Worm (Caenorhabditis elegans): ENCODE data around the gene T19C4.24.

Gene T19C4.24

ce11 chrV:11156589-11156988 lies 9.8 kb upstream of the T19C4.24 start:
- TF ChIP-seq sox-2 (GFP tag; IDR thresholded peaks at IDR 0.05) = no peak

- TF ChIP-seq unc-42 (tag; optimal IDR thresholded peaks at IDR 0.05) (no peak), sox-2 (GFP tag; IDR thresholded peaks at IDR 0.05) (no peak), madf-2 (tag; optimal IDR thresholded peaks at IDR 0.05) (no peak), elt-4 (tag; optimal IDR thresholded peaks at IDR 0.05) (no peak), F13H6.1 (tag; optimal IDR thresholded peaks at IDR 0.05) (no peak)
Measured at ce11 chrV:11155553-11155952, 8.7 kb upstream of the T19C4.24 start, which contains the start of gene srg-38. TSS of gene srg-38 (minus strand) at chrV:11155653.

- TF ChIP-seq ceh-9 (tag; optimal IDR thresholded peaks at IDR 0.05) = no peak
- no peak for TF ChIP-seq ztf-16 (tag; optimal IDR thresholded peaks at IDR 0.05)
- TF ChIP-seq sox-4 (tag; optimal IDR thresholded peaks at IDR 0.05) = no peak
- no peak for TF ChIP-seq ceh-30 (tag; optimal IDR thresholded peaks at IDR 0.05)
- no peak for TF ChIP-seq sdc-2 (tag; optimal IDR thresholded peaks at IDR 0.05)
- no peak for TF ChIP-seq hlh-30 (tag; optimal IDR thresholded peaks at IDR 0.05; ENCODE audit: insufficient read depth)
Measured at ce11 chrV:11152333-11152732, 5.5 kb upstream of the T19C4.24 start, which contains the start of gene srg-39. TSS of gene srg-39 (minus strand) at chrV:11152433.

ce11 chrV:11149405-11149804 lies 2.6 kb upstream of the T19C4.24 start, which contains the start of gene T19C4.1:
TSS of gene T19C4.1 (plus strand) at chrV:11149705.
- TF ChIP-seq madf-2 (tag; optimal IDR thresholded peaks at IDR 0.05) (no peak), sdc-2 (tag; optimal IDR thresholded peaks at IDR 0.05) (no peak), K02D7.2 (tag; optimal IDR thresholded peaks at IDR 0.05) (no peak), ceh-9 (tag; optimal IDR thresholded peaks at IDR 0.05) (no peak), Y22D7AL.16 (tag; optimal IDR thresholded peaks at IDR 0.05) (no peak), hlh-15 (tag; optimal IDR thresholded peaks at IDR 0.05) (no peak), mec-3 (tag; optimal IDR thresholded peaks at IDR 0.05; ENCODE audit: borderline replicate concordance) (no peak), ref-2 (tag; optimal IDR thresholded peaks at IDR 0.05) (no peak), C38D4.7 (GFP tag; optimal IDR thresholded peaks at IDR 0.05) (no peak), ttx-3 (tag; optimal IDR thresholded peaks at IDR 0.05) (no peak), sox-2 (GFP tag; IDR thresholded peaks at IDR 0.05) (no peak)

ce11 chrV:11148971-11149370 lies 2.2 kb upstream of the T19C4.24 start:
- TF ChIP-seq syd-9 (tag; optimal IDR thresholded peaks at IDR 0.05) (no peak), dmd-4 (tag; optimal IDR thresholded peaks at IDR 0.05; ENCODE audit: borderline replicate concordance) (no peak), rnt-1 (tag; optimal IDR thresholded peaks at IDR 0.05) (no peak), ceh-34 (tag; optimal IDR thresholded peaks at IDR 0.05) (no peak), hlh-30 (tag; optimal IDR thresholded peaks at IDR 0.05; ENCODE audit: insufficient read depth) (no peak), mec-3 (tag; optimal IDR thresholded peaks at IDR 0.05; ENCODE audit: borderline replicate concordance) (no peak), nfya-1 (tag; optimal IDR thresholded peaks at IDR 0.05) (no peak), sox-4 (tag; optimal IDR thresholded peaks at IDR 0.05) (no peak), ttx-3 (tag; optimal IDR thresholded peaks at IDR 0.05) (no peak), fax-1 (tag; optimal IDR thresholded peaks at IDR 0.05) (no peak), ama-1 (optimal IDR thresholded peaks at IDR 0.05) (no peak), ceh-31 (tag; optimal IDR thresholded peaks at IDR 0.05) (no peak), fkh-10 (GFP tag; optimal IDR thresholded peaks at IDR 0.05) (no peak), ceh-6 (GFP tag; optimal IDR thresholded peaks at IDR 0.05) (no peak), ceh-19 (GFP tag; optimal IDR thresholded peaks at IDR 0.05) (no peak), Y22D7AL.16 (tag; optimal IDR thresholded peaks at IDR 0.05) (no peak)

- no peak for TF ChIP-seq unc-86 (tag; optimal IDR thresholded peaks at IDR 0.05)
Measured at ce11 chrV:11147780-11148144, 954 bp upstream of the T19C4.24 start.

ce11 chrV:11144694-11145093 lies 2.1 kb downstream of the T19C4.24 start, which contains the start of gene C06H2.7:
TSS of gene C06H2.7 (minus strand) at chrV:11144794.
- no peak for TF ChIP-seq dve-1 (tag; optimal IDR thresholded peaks at IDR 0.05)
- no peak for TF ChIP-seq unc-86 (tag; optimal IDR thresholded peaks at IDR 0.05)
- no peak for TF ChIP-seq syd-9 (tag; optimal IDR thresholded peaks at IDR 0.05)
- TF ChIP-seq lim-6 (tag; optimal IDR thresholded peaks at IDR 0.05) = no peak
- no peak for TF ChIP-seq sox-2 (GFP tag; IDR thresholded peaks at IDR 0.05)
- TF ChIP-seq nfya-1 (tag; optimal IDR thresholded peaks at IDR 0.05) = no peak
- TF ChIP-seq zip-5 (tag; optimal IDR thresholded peaks at IDR 0.05) = no peak
- TF ChIP-seq elt-4 (tag; optimal IDR thresholded peaks at IDR 0.05) = no peak
- no peak for TF ChIP-seq rnt-1 (tag; optimal IDR thresholded peaks at IDR 0.05)
- TF ChIP-seq ceh-45 (GFP tag; IDR thresholded peaks at IDR 0.05) = no peak
- TF ChIP-seq hlh-6 (tag; optimal IDR thresholded peaks at IDR 0.05) = no peak
- no peak for TF ChIP-seq ceh-22 (tag; optimal IDR thresholded peaks at IDR 0.05)
- no peak for TF ChIP-seq pag-3 (tag; optimal IDR thresholded peaks at IDR 0.05; ENCODE audit: borderline replicate concordance)
- TF ChIP-seq Y22D7AL.16 (tag; optimal IDR thresholded peaks at IDR 0.05) = no peak
- TF ChIP-seq ahr-1 (tag; optimal IDR thresholded peaks at IDR 0.05) = no peak
- no peak for TF ChIP-seq unc-55 (GFP tag; optimal IDR thresholded peaks at IDR 0.05)
- no peak for TF ChIP-seq ref-2 (tag; optimal IDR thresholded peaks at IDR 0.05)
- no peak for TF ChIP-seq ceh-6 (GFP tag; optimal IDR thresholded peaks at IDR 0.05)
- no peak for TF ChIP-seq tbx-2 (tag; optimal IDR thresholded peaks at IDR 0.05)

Measured in whole organism, late embryonic.